Fruit fly (Drosophila melanogaster) whole organism, wandering third instar larva: ENCODE results near the gene spoon.

Source experiments
- CrebA ChIP-seq: fragments of 200-800 bp; sonication (Bioruptor generic); optimal IDR thresholded peaks from 2 replicates; lab custom pipeline; 2016; ENCODE audit warnings: missing biosample characterization, mild to moderate bottlenecking, missing genetic modification characterization, borderline replicate concordance
- Jra ChIP-seq: sonication (Bioruptor generic); optimal IDR thresholded peaks from 2 replicates; lab custom pipeline; 2016; ENCODE audit warnings: missing biosample characterization, missing genetic modification characterization
- Mio ChIP-seq: sonication (Bioruptor generic); optimal IDR thresholded peaks from 2 replicates; lab custom pipeline; 2016; ENCODE audit warnings: missing biosample characterization, missing genetic modification characterization
- OdsH ChIP-seq: fragments of 200-800 bp; sonication (Bioruptor generic); optimal IDR thresholded peaks from 2 replicates; lab custom pipeline; 2016; ENCODE audit warnings: missing biosample characterization, mild to moderate bottlenecking, missing genetic modification characterization
- Rel ChIP-seq, 2 experiments: fragments of 200-800 bp; sonication (Bioruptor generic) in 1 of 2; optimal IDR thresholded peaks; 2 replicates in 1 of 2; 3 replicates in 1 of 2; lab custom pipeline; 2016 to 2019; ENCODE audit warnings: mild to moderate bottlenecking in 2 of 2, missing biosample characterization in 2 of 2, missing genetic modification characterization in 2 of 2, moderate library complexity in 1 of 2
- h ChIP-seq: fragments of 200-800 bp; sonication (Bioruptor generic); optimal IDR thresholded peaks from 3 replicates; lab custom pipeline; 2016; ENCODE audit warnings: missing biosample characterization, mild to moderate bottlenecking, missing genetic modification characterization
- lola ChIP-seq: fragments of >200 bp; optimal IDR thresholded peaks from 2 replicates; lab custom pipeline; 2017; ENCODE audit warnings: missing biosample characterization, missing genetic modification characterization
- psq ChIP-seq: fragments of 200-800 bp; sonication (Bioruptor generic); optimal IDR thresholded peaks from 3 replicates; lab custom pipeline; 2017; ENCODE audit warnings: missing biosample characterization, mild to moderate bottlenecking, missing genetic modification characterization, moderate library complexity
- sage ChIP-seq: fragments of 200-800 bp; sonication (Bioruptor generic); optimal IDR thresholded peaks from 2 replicates; lab custom pipeline; 2016; ENCODE audit warnings: missing biosample characterization, mild to moderate bottlenecking, missing genetic modification characterization

- TF ChIP-seq Mio (GFP tag; lab: Kevin White, UChicago) (no peak), psq (GFP tag; lab: Kevin White, UChicago) (no peak), CrebA (no peak), sage (no peak), Jra (GFP tag; lab: Kevin White, UChicago) (no peak), lola (GFP tag; lab: Kevin White, UChicago) (no peak), OdsH (GFP tag; lab: Kevin White, UChicago) (no peak), h (GFP tag; lab: Kevin White, UChicago) (no peak), Rel (GFP tag; optimal IDR thresholded peaks at IDR 0.05; lab: Kevin White, UChicago) (no peak), Rel (tag; optimal IDR thresholded peaks at IDR 0.05; lab: Kevin White, UChicago) (no peak)
Observed at dm6 chrX:5422251-5422551, 1.5 kb upstream of the spoon start.
